Fruit fly (Drosophila melanogaster) whole organism, embryonic: ENCODE data around the gene CG31805.
A peak's percentile ranks its signal among the peaks of the same experiment; 100 is the strongest.

Experiments
- CG12219 ChIP-seq: fragments of 200-800 bp; sonication (Bioruptor generic); optimal IDR thresholded peaks from 3 replicates; lab custom pipeline; 2018; ENCODE audit warnings: missing biosample characterization, mild to moderate bottlenecking, missing genetic modification characterization
- CG2199 ChIP-seq: fragments of 200-800 bp; sonication (Bioruptor generic); IDR thresholded peaks from 3 replicates; pipeline ENCODE4 v1.3.6; 2022; ENCODE audit warnings: missing biosample characterization, missing genetic modification characterization
- CG7987 ChIP-seq: fragments of 200-800 bp; sonication (Bioruptor generic); optimal IDR thresholded peaks from 2 replicates; lab custom pipeline; 2018; ENCODE audit warnings: missing biosample characterization, mild to moderate bottlenecking, missing genetic modification characterization, moderate library complexity
- CTCF ChIP-seq: fragments of 200-800 bp; sonication (Bioruptor generic); optimal IDR thresholded peaks from 2 replicates; lab custom pipeline; 2017; ENCODE audit warnings: missing biosample characterization, mild to moderate bottlenecking, missing genetic modification characterization, moderate library complexity
- CrebB ChIP-seq: fragments of 200-800 bp; sonication (Bioruptor generic); optimal IDR thresholded peaks from 3 replicates; lab custom pipeline; 2018; ENCODE audit warnings: missing biosample characterization, mild to moderate bottlenecking, missing genetic modification characterization
- E2f2 ChIP-seq: fragments of 200-800 bp; sonication (Bioruptor generic); IDR thresholded peaks from 2 replicates; pipeline ENCODE4 v1.3.6; 2022; ENCODE audit warnings: missing biosample characterization, missing genetic modification characterization
- GATAe ChIP-seq: fragments of 200-800 bp; sonication (Bioruptor generic); conservative IDR thresholded peaks from 2 replicates; pipeline ENCODE4 v1.3.6; 2022; ENCODE audit warnings: missing biosample characterization, missing genetic modification characterization
- HLH3B ChIP-seq: fragments of 200-800 bp; sonication (Bioruptor generic); IDR thresholded peaks from 2 replicates; pipeline ENCODE4 v1.3.6; 2022; ENCODE audit warnings: missing biosample characterization, missing genetic modification characterization
- Meics ChIP-seq: fragments of 200-800 bp; sonication (Bioruptor generic); optimal IDR thresholded peaks from 2 replicates; lab custom pipeline; 2017; ENCODE audit warnings: missing biosample characterization, mild to moderate bottlenecking, missing genetic modification characterization
- Myb ChIP-seq: fragments of 200-800 bp; sonication (Bioruptor generic); optimal IDR thresholded peaks from 2 replicates; lab custom pipeline; 2016; ENCODE audit warnings: missing biosample characterization, missing genetic modification characterization
- Sox102F ChIP-seq: fragments of 200-800 bp; sonication (Bioruptor generic); optimal IDR thresholded peaks from 2 replicates; lab custom pipeline; 2018; ENCODE audit warnings: missing biosample characterization, mild to moderate bottlenecking, missing genetic modification characterization, moderate library complexity
- Sry-β ChIP-seq: fragments of 200-800 bp; sonication (Bioruptor generic); optimal IDR thresholded peaks from 2 replicates; lab custom pipeline; 2018; ENCODE audit warnings: missing biosample characterization, mild to moderate bottlenecking, missing genetic modification characterization, moderate library complexity
- crp ChIP-seq, 2 experiments: fragments of 200-800 bp; sonication (Bioruptor generic); optimal IDR thresholded peaks; 2 replicates in 1 of 2; 3 replicates in 1 of 2; lab custom pipeline; 2017; ENCODE audit warnings: missing biosample characterization in 2 of 2, missing genetic modification characterization in 2 of 2, mild to moderate bottlenecking in 1 of 2, moderate library complexity in 1 of 2
- en ChIP-seq: fragments of 200-800 bp; sonication (Bioruptor generic); optimal IDR thresholded peaks from 2 replicates; lab custom pipeline; 2016; ENCODE audit warnings: missing biosample characterization, missing genetic modification characterization
- exex ChIP-seq: fragments of 200-800 bp; sonication (Bioruptor generic); optimal IDR thresholded peaks from 4 replicates; lab custom pipeline; 2018; ENCODE audit warnings: missing biosample characterization, mild to moderate bottlenecking, missing genetic modification characterization, moderate library complexity
- ftz-f1 ChIP-seq: fragments of 200-800 bp; sonication (Bioruptor generic); optimal IDR thresholded peaks from 2 replicates; lab custom pipeline; 2016; ENCODE audit warnings: missing biosample characterization, missing genetic modification characterization
- gem ChIP-seq: fragments of 200-800 bp; sonication (Bioruptor generic); optimal IDR thresholded peaks from 2 replicates; lab custom pipeline; 2019; ENCODE audit warnings: missing biosample characterization, mild to moderate bottlenecking, missing genetic modification characterization, moderate library complexity
- grn ChIP-seq: fragments of 200-800 bp; sonication (Bioruptor generic); optimal IDR thresholded peaks from 3 replicates; lab custom pipeline; 2017; ENCODE audit warnings: missing biosample characterization, missing genetic modification characterization
- gsb-n ChIP-seq: fragments of 200-800 bp; sonication (Bioruptor generic); optimal IDR thresholded peaks from 3 replicates; lab custom pipeline; 2018; ENCODE audit warnings: missing biosample characterization, mild to moderate bottlenecking, missing genetic modification characterization
- klu ChIP-seq: fragments of 200-800 bp; sonication (Bioruptor generic); IDR thresholded peaks from 2 replicates; pipeline ENCODE4 v1.3.6; 2022; ENCODE audit warnings: missing biosample characterization, missing genetic modification characterization
- lmd ChIP-seq: fragments of 200-800 bp; sonication (Bioruptor generic); IDR thresholded peaks from 2 replicates; pipeline ENCODE4 v1.3.6; 2022; ENCODE audit warnings: missing biosample characterization, missing genetic modification characterization
- onecut ChIP-seq: fragments of 200-800 bp; sonication (Bioruptor generic); IDR thresholded peaks from 2 replicates; pipeline ENCODE4 v1.3.6; 2022; ENCODE audit warnings: missing biosample characterization, missing genetic modification characterization
- pita ChIP-seq: fragments of 200-800 bp; sonication (Bioruptor generic); optimal IDR thresholded peaks from 2 replicates; lab custom pipeline; 2017; ENCODE audit warnings: missing biosample characterization, mild to moderate bottlenecking, missing genetic modification characterization
- row ChIP-seq: fragments of 200-800 bp; sonication (Bioruptor generic); IDR thresholded peaks from 3 replicates; pipeline ENCODE4 v1.3.6; 2022; ENCODE audit warnings: missing biosample characterization, missing genetic modification characterization
- sr ChIP-seq: fragments of 200-800 bp; sonication (Bioruptor generic); IDR thresholded peaks from 3 replicates; pipeline ENCODE4 v1.3.6; 2022; ENCODE audit warnings: missing biosample characterization, missing genetic modification characterization
- stwl ChIP-seq: fragments of 200-800 bp; sonication (Bioruptor generic); optimal IDR thresholded peaks from 3 replicates; lab custom pipeline; 2018; ENCODE audit warnings: missing biosample characterization, mild to moderate bottlenecking, missing genetic modification characterization, moderate library complexity

The CG31805 gene

DNA sequence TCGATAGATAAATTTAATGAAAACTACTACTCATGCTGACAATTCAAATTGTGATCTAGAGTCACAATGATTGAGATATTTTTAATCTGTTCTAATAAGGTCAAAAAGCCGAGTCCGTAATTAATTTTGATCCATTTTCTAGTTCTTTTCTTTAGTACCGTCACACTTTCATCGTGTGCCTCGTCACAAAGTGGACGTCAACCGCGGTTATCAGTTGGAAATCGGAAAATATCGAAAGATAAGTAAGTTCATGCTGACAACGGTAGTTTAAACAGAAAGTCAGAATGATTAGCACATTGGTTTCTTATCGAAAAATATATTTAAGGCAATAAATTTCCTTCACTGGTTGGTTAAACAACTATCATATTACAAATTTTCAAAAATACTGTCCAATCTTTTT lies 49.8 kb downstream of the CG31805 start:
- TF ChIP-seq crp (GFP tag; optimal IDR thresholded peaks at IDR 0.05; lab: Kevin White, UChicago): no peak
- TF ChIP-seq exex (tag; lab: Kevin White, UChicago): peak; percentile 35
- TF ChIP-seq CG7987 (GFP tag; lab: Kevin White, UChicago): no peak
- peak; percentile 51 for TF ChIP-seq grn
- TF ChIP-seq Meics (GFP tag; lab: Kevin White, UChicago): peak; percentile 90
- 0 out of 2 replicates have a peak, but pooled peaks have one; percentile 15 for TF ChIP-seq GATAe (GFP tag; lab: Robert Waterston, UW)
- TF ChIP-seq Sox102F (GFP tag; lab: Kevin White, UChicago): no peak
- no peak for TF ChIP-seq CrebB (tag; lab: Kevin White, UChicago)

DNA sequence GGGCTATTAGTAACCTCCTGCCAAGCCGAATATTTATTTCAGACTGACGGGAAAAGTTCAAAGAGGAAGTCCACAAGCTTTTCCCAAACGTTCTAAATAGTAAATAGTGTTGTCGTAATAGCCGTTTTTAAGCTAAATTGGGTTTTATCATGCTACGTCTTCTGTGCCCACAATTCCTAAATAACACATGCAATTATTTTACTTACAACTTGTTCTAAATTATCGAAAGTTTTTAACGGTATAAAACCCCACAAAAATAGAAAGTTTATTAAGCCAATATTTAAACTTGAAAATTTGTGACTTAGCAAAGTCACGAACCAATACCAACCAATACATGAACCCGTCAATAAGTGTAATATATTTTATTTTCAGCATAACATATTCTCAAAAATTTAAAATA lies 51.6 kb downstream of the CG31805 start, which contains the start of gene CG13284:
TSS of gene CG13284 (minus strand) at position 47 of the 400 bp plus-strand sequence.
- TF ChIP-seq klu (GFP tag; lab: Robert Waterston, UW) (no peak), onecut (GFP tag; lab: Robert Waterston, UW) (peak; percentile 87), HLH3B (GFP tag; lab: Robert Waterston, UW) (0 out of 2 replicates have a peak, but pooled peaks have one; percentile 8), row (GFP tag; lab: Robert Waterston, UW) (peak; percentile 57; the same call in 2 of the 3 replicates), en (GFP tag; lab: Kevin White, UChicago) (no peak), CTCF (GFP tag; lab: Kevin White, UChicago) (peak; percentile 46), ftz-f1 (GFP tag; lab: Kevin White, UChicago) (no peak), gsb-n (tag; lab: Kevin White, UChicago) (no peak), stwl (tag; lab: Kevin White, UChicago) (peak; percentile 22), CG12219 (GFP tag; lab: Kevin White, UChicago) (no peak), pita (GFP tag; lab: Kevin White, UChicago) (peak; percentile 28), exex (tag; lab: Kevin White, UChicago) (peak; percentile 1), Sry-β (GFP tag; lab: Kevin White, UChicago) (peak; percentile 82), E2f2 (GFP tag; lab: Robert Waterston, UW) (peak; percentile 15; the same call in 1 of the 2 replicates), gem (tag; lab: Kevin White, UChicago) (peak; percentile 1), sr (GFP tag; lab: Robert Waterston, UW) (no peak), CG2199 (GFP tag; lab: Robert Waterston, UW) (0 out of 3 replicates have a peak, but pooled peaks have one; percentile 53), Myb (GFP tag; lab: Kevin White, UChicago) (peak; percentile 13), lmd (GFP tag; lab: Robert Waterston, UW) (no peak)
